Worm (Caenorhabditis elegans) whole organism, early embryonic: Measurements from ENCODE around the gene cat-2.

Source experiments
- aly-1 ChIP-seq: sonication (generic microtip); optimal IDR thresholded peaks from 2 replicates; lab custom pipeline; 2016; ENCODE audit warnings: missing genetic modification characterization, missing compliant biosample characterization
- ama-1 ChIP-seq: fragments of 150-350 bp; optimal IDR thresholded peaks from 2 replicates; lab custom pipeline; 2014
- flt-1 ChIP-seq: fragments of 200-800 bp; sonication (Bioruptor generic); IDR thresholded peaks from 2 replicates; pipeline ENCODE4 v1.3.6; 2022; ENCODE audit warnings: missing genetic modification characterization, missing compliant biosample characterization
- sea-1 ChIP-seq: fragments of 200-800 bp; sonication (Bioruptor generic); conservative IDR thresholded peaks from 2 replicates; pipeline ENCODE4 v1.3.6; 2022; ENCODE audit warnings: missing genetic modification characterization, missing compliant biosample characterization
- tbx-11 ChIP-seq: fragments of 200-800 bp; sonication (Bioruptor generic); IDR thresholded peaks from 2 replicates; pipeline ENCODE4 v1.3.6; 2022; ENCODE audit warnings: missing genetic modification characterization, missing compliant biosample characterization

ce11 chrII:219846-220503, 37.6 kb upstream of the cat-2 start:
- TF ChIP-seq ama-1 (no peak), sea-1 (GFP tag; lab: Robert Waterston, UW) (no peak), tbx-11 (GFP tag; lab: Robert Waterston, UW) (no peak), flt-1 (no peak), aly-1 (tag; lab: Kevin White, UChicago) (no peak)
